Worm (Caenorhabditis elegans): Measurements from ENCODE around the gene msrp-4.

DNA sequence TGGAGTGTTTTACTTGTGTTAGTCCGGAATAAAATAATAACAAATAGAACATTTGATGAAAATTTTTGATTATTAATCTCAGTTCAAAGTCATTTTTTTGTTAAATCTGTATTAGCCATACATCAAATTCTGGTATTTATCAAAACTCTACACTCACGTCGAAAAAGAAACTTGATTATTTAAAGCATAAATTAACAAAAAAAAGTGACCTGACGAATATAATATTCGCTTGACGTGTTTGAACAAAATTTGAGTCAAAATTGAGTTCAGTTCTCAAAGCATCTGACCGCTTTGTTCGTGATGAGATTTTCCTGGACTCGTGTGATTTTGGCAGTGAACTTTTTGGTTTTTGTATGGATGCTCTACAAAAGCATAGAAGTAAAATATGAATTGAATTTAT lies 899 bp upstream of the msrp-4 start, which contains the start of gene F46F5.10:
- TF ChIP-seq nhr-6 (tag; optimal IDR thresholded peaks at IDR 0.05) (no peak), nhr-77 (tag; optimal IDR thresholded peaks at IDR 0.05) (no peak), ZK546.5 (tag; optimal IDR thresholded peaks at IDR 0.05) (no peak), nhr-12 (tag; optimal IDR thresholded peaks at IDR 0.05) (no peak), nhr-10 (tag; optimal IDR thresholded peaks at IDR 0.05) (no peak), ztf-11 (tag; optimal IDR thresholded peaks at IDR 0.05) (no peak)
